Fruit fly (Drosophila melanogaster) whole organism, embryonic: ENCODE data around the gene Nin.

ENCODE experiments used
- CG10267 ChIP-seq: fragments of 200-800 bp; sonication (Bioruptor generic); optimal IDR thresholded peaks from 2 replicates; lab custom pipeline; 2018; ENCODE audit warnings: missing biosample characterization, mild to moderate bottlenecking, missing genetic modification characterization, moderate library complexity
- CG12219 ChIP-seq: fragments of 200-800 bp; sonication (Bioruptor generic); optimal IDR thresholded peaks from 3 replicates; lab custom pipeline; 2018; ENCODE audit warnings: missing biosample characterization, mild to moderate bottlenecking, missing genetic modification characterization
- CG13287 ChIP-seq: fragments of 200-800 bp; sonication (Bioruptor generic); IDR thresholded peaks from 2 replicates; pipeline ENCODE4 v1.3.6; 2022; ENCODE audit warnings: missing biosample characterization, missing genetic modification characterization; ENCODE audit not compliant: partially characterized antibody
- CG14014 ChIP-seq: fragments of 200-800 bp; sonication (Bioruptor generic); IDR thresholded peaks from 2 replicates; pipeline ENCODE4 v1.3.6; 2022; ENCODE audit warnings: missing biosample characterization, missing genetic modification characterization
- CG15479 ChIP-seq: fragments of 200-800 bp; sonication (Bioruptor generic); optimal IDR thresholded peaks from 3 replicates; lab custom pipeline; 2019; ENCODE audit warnings: missing biosample characterization, mild to moderate bottlenecking, missing genetic modification characterization, moderate library complexity
- CG17186 ChIP-seq: fragments of 200-800 bp; sonication (Bioruptor generic); optimal IDR thresholded peaks from 3 replicates; lab custom pipeline; 2017; ENCODE audit warnings: missing biosample characterization, missing genetic modification reagents, missing genetic modification characterization
- CG17385 ChIP-seq: fragments of 200-800 bp; sonication (Bioruptor generic); optimal IDR thresholded peaks from 3 replicates; lab custom pipeline; 2018; ENCODE audit warnings: missing biosample characterization, mild to moderate bottlenecking, missing genetic modification characterization
- CG17912 ChIP-seq: fragments of 200-800 bp; sonication (Bioruptor generic); optimal IDR thresholded peaks from 2 replicates; lab custom pipeline; 2018; ENCODE audit warnings: missing biosample characterization, mild to moderate bottlenecking, missing genetic modification characterization
- CG2202 ChIP-seq: fragments of 200-800 bp; sonication (Bioruptor generic); optimal IDR thresholded peaks from 2 replicates; lab custom pipeline; 2018; ENCODE audit warnings: missing biosample characterization, mild to moderate bottlenecking, missing genetic modification characterization
- CG31365 ChIP-seq: fragments of 200-800 bp; sonication (Bioruptor generic); optimal IDR thresholded peaks from 2 replicates; lab custom pipeline; 2018; ENCODE audit warnings: missing biosample characterization, mild to moderate bottlenecking, missing genetic modification characterization
- CG33557 ChIP-seq: fragments of 200-800 bp; sonication (Bioruptor generic); optimal IDR thresholded peaks from 2 replicates; lab custom pipeline; 2019; ENCODE audit warnings: missing biosample characterization, mild to moderate bottlenecking, missing genetic modification characterization, moderate library complexity
- CG34376 ChIP-seq: fragments of 200-800 bp; sonication (Bioruptor generic); optimal IDR thresholded peaks from 2 replicates; lab custom pipeline; 2018; ENCODE audit warnings: missing biosample characterization, mild to moderate bottlenecking, missing genetic modification characterization
- CG43689 ChIP-seq: fragments of 200-800 bp; sonication (Bioruptor generic); IDR thresholded peaks from 2 replicates; pipeline ENCODE4 v1.3.6; 2022; ENCODE audit warnings: missing biosample characterization, missing genetic modification characterization
- CG6654 ChIP-seq: fragments of 200-800 bp; sonication (Bioruptor generic); optimal IDR thresholded peaks from 2 replicates; lab custom pipeline; 2017; ENCODE audit warnings: missing biosample characterization, mild to moderate bottlenecking, missing genetic modification characterization
- CG6854 ChIP-seq: fragments of 200-800 bp; sonication (Bioruptor generic); optimal IDR thresholded peaks from 3 replicates; lab custom pipeline; 2017; ENCODE audit warnings: missing biosample characterization, mild to moderate bottlenecking, missing genetic modification characterization
- CG7556 ChIP-seq: fragments of 200-800 bp; sonication (Bioruptor generic); optimal IDR thresholded peaks from 2 replicates; lab custom pipeline; 2017; ENCODE audit warnings: missing biosample characterization, mild to moderate bottlenecking, missing genetic modification characterization
- Dip3 ChIP-seq: fragments of 200-800 bp; sonication (Bioruptor generic); optimal IDR thresholded peaks from 3 replicates; lab custom pipeline; 2016; ENCODE audit warnings: missing biosample characterization, missing genetic modification characterization
- E2f2 ChIP-seq: fragments of 200-800 bp; sonication (Bioruptor generic); IDR thresholded peaks from 2 replicates; pipeline ENCODE4 v1.3.6; 2022; ENCODE audit warnings: missing biosample characterization, missing genetic modification characterization
- Ets97D ChIP-seq: fragments of 200-800 bp; sonication (Bioruptor generic); optimal IDR thresholded peaks from 3 replicates; lab custom pipeline; 2016; ENCODE audit warnings: missing biosample characterization, missing genetic modification characterization
- Hr3 ChIP-seq: fragments of 200-800 bp; sonication (Bioruptor generic); optimal IDR thresholded peaks from 3 replicates; lab custom pipeline; 2016; ENCODE audit warnings: missing biosample characterization, missing genetic modification characterization
- Mes4 ChIP-seq: fragments of 200-800 bp; sonication (Bioruptor generic); optimal IDR thresholded peaks from 2 replicates; lab custom pipeline; 2016; ENCODE audit warnings: missing biosample characterization, missing genetic modification characterization
- Nf-YB ChIP-seq: fragments of 200-800 bp; sonication (Bioruptor generic); optimal IDR thresholded peaks from 3 replicates; lab custom pipeline; 2019; ENCODE audit warnings: missing biosample characterization, mild to moderate bottlenecking, missing genetic modification characterization, moderate library complexity
- NfI ChIP-seq: fragments of 200-800 bp; sonication (Bioruptor generic); optimal IDR thresholded peaks from 3 replicates; lab custom pipeline; 2018; ENCODE audit warnings: missing biosample characterization, mild to moderate bottlenecking, missing genetic modification characterization, moderate library complexity
- Oli ChIP-seq: fragments of 200-800 bp; sonication (Bioruptor generic); optimal IDR thresholded peaks from 2 replicates; lab custom pipeline; 2018; ENCODE audit warnings: missing biosample characterization, mild to moderate bottlenecking, missing genetic modification characterization, moderate library complexity
- Side ChIP-seq: fragments of 200-800 bp; sonication (Bioruptor generic); optimal IDR thresholded peaks from 2 replicates; lab custom pipeline; 2016; ENCODE audit warnings: missing biosample characterization, missing genetic modification characterization
- Trl ChIP-seq, 3 experiments: fragments of >200 bp in 2 of 3; fragments of 200-800 bp in 1 of 3; sonication (Bioruptor generic) in 1 of 3; optimal IDR thresholded peaks; 2 replicates in 1 of 3; 3 replicates in 2 of 3; lab custom pipeline; 2016 to 2017; ENCODE audit warnings: missing biosample characterization in 1 of 3, missing genetic modification characterization in 1 of 3
- amos ChIP-seq: fragments of 200-800 bp; sonication (Bioruptor generic); IDR thresholded peaks from 2 replicates; pipeline ENCODE4 v1.3.6; 2022; ENCODE audit warnings: missing biosample characterization, missing genetic modification characterization; ENCODE audit not compliant: partially characterized antibody
- ase ChIP-seq: fragments of 200-800 bp; sonication (Bioruptor generic); IDR thresholded peaks from 3 replicates; pipeline ENCODE4 v1.3.6; 2022; ENCODE audit warnings: missing biosample characterization, missing genetic modification characterization
- az2 ChIP-seq: fragments of 200-800 bp; sonication (Bioruptor generic); optimal IDR thresholded peaks from 3 replicates; lab custom pipeline; 2016; ENCODE audit warnings: missing biosample characterization, missing genetic modification characterization
- bab2 ChIP-seq: fragments of 200-800 bp; sonication (Bioruptor generic); optimal IDR thresholded peaks from 2 replicates; lab custom pipeline; 2016; ENCODE audit warnings: missing biosample characterization, missing genetic modification characterization
- caup ChIP-seq: fragments of 200-800 bp; sonication (Bioruptor generic); optimal IDR thresholded peaks from 3 replicates; lab custom pipeline; 2017; ENCODE audit warnings: missing biosample characterization, mild to moderate bottlenecking, missing genetic modification characterization, moderate library complexity; ENCODE audit not compliant: severe bottlenecking
- cg ChIP-seq: fragments of 200-800 bp; sonication (Bioruptor generic); optimal IDR thresholded peaks from 3 replicates; lab custom pipeline; 2019; ENCODE audit warnings: missing biosample characterization, mild to moderate bottlenecking, missing genetic modification characterization, moderate library complexity
- chm ChIP-seq: fragments of 200-800 bp; sonication (Bioruptor generic); IDR thresholded peaks from 2 replicates; pipeline ENCODE4 v1.3.6; 2022; ENCODE audit warnings: missing biosample characterization, missing genetic modification characterization
- chn ChIP-seq: fragments of 200-800 bp; sonication (Bioruptor generic); optimal IDR thresholded peaks from 2 replicates; lab custom pipeline; 2016; ENCODE audit warnings: missing biosample characterization, missing genetic modification characterization
- dan ChIP-seq: fragments of 200-800 bp; sonication (Bioruptor generic); IDR thresholded peaks from 2 replicates; pipeline ENCODE4 v1.3.6; 2022; ENCODE audit warnings: missing biosample characterization, missing genetic modification characterization
- dm ChIP-seq: fragments of 200-800 bp; sonication (Bioruptor generic); optimal IDR thresholded peaks from 3 replicates; lab custom pipeline; 2016; ENCODE audit warnings: missing biosample characterization, missing genetic modification characterization
- ems ChIP-seq: fragments of 200-800 bp; sonication (Bioruptor generic); optimal IDR thresholded peaks from 3 replicates; lab custom pipeline; 2016; ENCODE audit warnings: missing biosample characterization, missing genetic modification characterization
- ewg ChIP-seq: fragments of 200-800 bp; sonication (Bioruptor generic); optimal IDR thresholded peaks from 3 replicates; lab custom pipeline; 2017; ENCODE audit warnings: mild to moderate bottlenecking, missing biosample characterization, missing genetic modification reagents, missing genetic modification characterization
- eyg ChIP-seq: fragments of 200-800 bp; sonication (Bioruptor generic); optimal IDR thresholded peaks from 3 replicates; lab custom pipeline; 2016; ENCODE audit warnings: missing biosample characterization, missing genetic modification characterization
- gcm2 ChIP-seq: fragments of 200-800 bp; sonication (Bioruptor generic); optimal IDR thresholded peaks from 2 replicates; lab custom pipeline; 2016; ENCODE audit warnings: missing biosample characterization, missing genetic modification characterization
- grau ChIP-seq: fragments of 200-800 bp; optimal IDR thresholded peaks from 3 replicates; lab custom pipeline; 2019; ENCODE audit warnings: missing biosample characterization, mild to moderate bottlenecking, missing genetic modification characterization, moderate library complexity
- hkb ChIP-seq, 2 experiments: fragments of 200-800 bp in 1 of 2; fragments of >200 bp in 1 of 2; sonication (Bioruptor generic) in 1 of 2; IDR thresholded peaks in 1 of 2; optimal IDR thresholded peaks in 1 of 2; 2 replicates each; pipeline versions ENCODE4 v1.3.6 to Lab custom; 2017 to 2022; ENCODE audit warnings: missing biosample characterization in 1 of 2, missing genetic modification characterization in 1 of 2
- onecut ChIP-seq: fragments of 200-800 bp; sonication (Bioruptor generic); IDR thresholded peaks from 2 replicates; pipeline ENCODE4 v1.3.6; 2022; ENCODE audit warnings: missing biosample characterization, missing genetic modification characterization
- p53 ChIP-seq: fragments of 200-800 bp; sonication (Bioruptor generic); optimal IDR thresholded peaks from 2 replicates; lab custom pipeline; 2016; ENCODE audit warnings: missing biosample characterization, missing genetic modification characterization
- phol ChIP-seq: fragments of 200-800 bp; sonication (Bioruptor generic); optimal IDR thresholded peaks from 3 replicates; lab custom pipeline; 2018; ENCODE audit warnings: missing biosample characterization, mild to moderate bottlenecking, missing genetic modification characterization, moderate library complexity
- sd ChIP-seq: fragments of 200-800 bp; sonication (Bioruptor generic); optimal IDR thresholded peaks from 3 replicates; lab custom pipeline; 2018; ENCODE audit warnings: missing biosample characterization, mild to moderate bottlenecking, missing genetic modification characterization, moderate library complexity
- slbo ChIP-seq: fragments of 200-800 bp; sonication (Bioruptor generic); IDR thresholded peaks from 2 replicates; pipeline ENCODE4 v1.3.6; 2022; ENCODE audit warnings: missing biosample characterization, missing genetic modification characterization
- ssp ChIP-seq: fragments of 200-800 bp; sonication (Bioruptor generic); IDR thresholded peaks from 2 replicates; pipeline ENCODE4 v1.3.6; 2022; ENCODE audit warnings: missing biosample characterization, missing genetic modification characterization
- z ChIP-seq: fragments of 200-800 bp; sonication (Bioruptor generic); IDR thresholded peaks from 3 replicates; pipeline ENCODE4 v1.3.6; 2022; ENCODE audit warnings: missing biosample characterization, missing genetic modification characterization

The Nin gene

dm6 chr2L:5237175-5237753, 41.1 kb downstream of the Nin start (continued):
- TF ChIP-seq hkb (optimal IDR thresholded peaks at IDR 0.05; lab: Kevin White, UChicago) (no peak), hkb (GFP tag; IDR thresholded peaks at IDR 0.05; lab: Robert Waterston, UW) (peak; percentile 61), E2f2 (GFP tag; lab: Robert Waterston, UW) (0 out of 2 replicates have a peak, but pooled peaks have one; percentile 19), CG33557 (GFP tag; lab: Kevin White, UChicago) (no peak), ems (GFP tag; lab: Kevin White, UChicago) (peak; percentile 11), CG15479 (GFP tag; lab: Kevin White, UChicago) (peak; percentile 87), grau (no peak), dan (GFP tag; lab: Robert Waterston, UW) (no peak), slbo (GFP tag; lab: Robert Waterston, UW) (no peak), CG17912 (GFP tag; lab: Kevin White, UChicago) (no peak), CG6854 (GFP tag; lab: Kevin White, UChicago) (peak; percentile 26), Dip3 (GFP tag; lab: Kevin White, UChicago) (no peak), ewg (GFP tag; lab: Kevin White, UChicago) (no peak), NfI (GFP tag; lab: Kevin White, UChicago) (no peak), Nf-YB (GFP tag; lab: Kevin White, UChicago) (no peak), z (GFP tag; lab: Robert Waterston, UW) (no peak), dm (GFP tag; lab: Kevin White, UChicago) (no peak), CG34376 (GFP tag; lab: Kevin White, UChicago) (peak; percentile 10), onecut (peak; percentile 52; the same call in 1 of the 2 replicates), ssp (GFP tag; lab: Robert Waterston, UW) (no peak), az2 (GFP tag; lab: Kevin White, UChicago) (no peak), chm (GFP tag; lab: Robert Waterston, UW) (peak; percentile 85), chn (GFP tag; lab: Kevin White, UChicago) (no peak), Oli (tag; lab: Kevin White, UChicago) (no peak), CG14014 (GFP tag; lab: Robert Waterston, UW) (peak; percentile 39; the same call in 1 of the 2 replicates), CG6654 (GFP tag; lab: Kevin White, UChicago) (no peak), CG17186 (GFP tag; lab: Kevin White, UChicago) (no peak), CG31365 (peak; percentile 36), ase (GFP tag; lab: Robert Waterston, UW) (no peak), Trl (optimal IDR thresholded peaks at IDR 0.05; lab: Kevin White, UChicago) (peak; percentile 99 to 100), Trl (GFP tag; optimal IDR thresholded peaks at IDR 0.05; lab: Kevin White, UChicago) (peak; percentile 60), Hr3 (GFP tag; lab: Kevin White, UChicago) (no peak), sd (peak; percentile 9), cg (GFP tag; lab: Kevin White, UChicago) (peak; percentile 81), CG7556 (no peak), amos (GFP tag; lab: Robert Waterston, UW) (peak; percentile 10; the same call in 1 of the 2 replicates), eyg (no peak), Ets97D (no peak), bab2 (no peak), CG2202 (tag; lab: Kevin White, UChicago) (peak; percentile 7), caup (GFP tag; lab: Kevin White, UChicago) (peak; percentile 8), CG10267 (tag; lab: Kevin White, UChicago) (peak; percentile 8), CG43689 (GFP tag; lab: Robert Waterston, UW) (no peak), Mes4 (GFP tag; lab: Kevin White, UChicago) (no peak), phol (tag; lab: Kevin White, UChicago) (no peak), gcm2 (GFP tag; lab: Kevin White, UChicago) (no peak), Side (GFP tag; lab: Kevin White, UChicago) (no peak), CG13287 (GFP tag; lab: Robert Waterston, UW) (peak; percentile 76), CG17385 (GFP tag; lab: Kevin White, UChicago) (peak; percentile 59), p53 (GFP tag; lab: Kevin White, UChicago) (no peak), CG12219 (GFP tag; lab: Kevin White, UChicago) (peak; percentile 39)
